Worm (Caenorhabditis elegans) whole organism, young adult: Measurements from ENCODE around the gene perm-1.

Source experiments
- ama-1 ChIP-seq, 3 experiments: fragments of 150-350 bp in 1 of 3; sonication (generic microtip) in 2 of 3; optimal IDR thresholded peaks; 2 replicates each; lab custom pipeline; 2014 to 2018; ENCODE audit warnings: missing biosample characterization in 2 of 3, missing genetic modification characterization in 2 of 3, missing genetic modification reagents in 2 of 3
- ccch-3 ChIP-seq: fragments of 200-800 bp; sonication (Bioruptor generic); optimal IDR thresholded peaks from 2 replicates; lab custom pipeline; 2018; ENCODE audit warnings: mild to moderate bottlenecking, missing genetic modification characterization, missing compliant biosample characterization
- ceh-40 ChIP-seq: fragments of 200-800 bp; sonication (Bioruptor generic); IDR thresholded peaks from 2 replicates; pipeline ENCODE4 v1.3.6; 2022; ENCODE audit warnings: missing genetic modification characterization, missing compliant biosample characterization
- dpl-1 ChIP-seq: fragments of 150-350 bp; optimal IDR thresholded peaks from 2 replicates; lab custom pipeline; 2014; ENCODE audit warnings: missing biosample characterization, missing genetic modification reagents, missing genetic modification characterization
- pha-4 ChIP-seq: fragments of 150-350 bp; sonication (generic microtip); optimal IDR thresholded peaks from 2 replicates; lab custom pipeline; 2014; ENCODE audit warnings: missing biosample characterization, missing genetic modification reagents, missing genetic modification characterization

DNA sequence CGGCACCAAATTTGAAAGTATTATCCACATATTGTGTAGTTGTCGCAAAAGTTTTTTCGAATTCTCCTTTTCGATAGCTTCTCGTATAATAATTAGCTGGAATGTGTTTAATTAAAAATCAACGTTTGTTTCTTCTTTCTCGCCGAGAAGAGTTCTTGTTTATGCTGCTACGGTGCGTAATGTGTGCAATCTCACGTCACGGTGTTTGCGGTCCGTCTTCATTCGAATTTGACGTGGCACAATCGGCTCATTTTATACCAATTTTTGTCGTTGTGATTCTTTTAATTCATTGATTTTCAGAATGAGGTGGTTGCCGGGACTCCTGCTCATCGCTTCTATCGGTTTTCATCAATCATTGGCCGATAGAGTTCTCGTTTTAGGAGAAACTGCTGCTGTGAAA lies 16.4 kb upstream of the perm-1 start, which contains the start of gene ostb-1:
- TF ChIP-seq ama-1 (optimal IDR thresholded peaks at IDR 0.05; lab: Kevin White, UChicago) (no peak), ama-1 (GFP tag; optimal IDR thresholded peaks at IDR 0.05; lab: Kevin White, UChicago) (no peak), pha-4 (tag; lab: Kevin White, UChicago) (no peak), ceh-40 (GFP tag; lab: Robert Waterston, UW) (no peak), ccch-3 (GFP tag; lab: Kevin White, UChicago) (no peak), dpl-1 (GFP tag; lab: Kevin White, UChicago) (no peak)
